Worm (Caenorhabditis elegans): Measurements from ENCODE around the gene C10G8.8.
A peak's percentile ranks its signal among the peaks of the same experiment; 100 is the strongest.

C10G8.8 gene

DNA sequence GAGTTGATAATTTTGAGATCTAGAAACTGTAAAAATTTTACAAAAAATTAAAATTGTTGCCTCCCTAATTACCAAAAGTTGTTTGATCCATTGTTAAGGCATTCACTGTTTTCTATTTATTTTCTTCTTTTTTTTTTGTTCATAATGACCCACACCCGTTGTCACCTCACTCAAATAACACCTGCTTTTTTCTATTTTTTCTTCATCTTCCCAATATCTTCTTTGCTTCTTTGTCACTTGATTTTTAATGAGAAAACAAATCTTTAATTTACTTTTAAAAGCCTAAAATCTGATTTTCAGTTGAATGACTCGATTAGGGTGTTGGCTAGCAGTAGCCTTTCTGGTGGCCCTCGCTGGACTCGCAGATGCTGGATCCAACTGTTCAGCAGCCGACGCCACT is 24.8 kb downstream of the C10G8.8 start, which contains the start of gene ncx-2:
Gene ncx-2 (plus strand): TSS at position 301 of the 400 bp plus-strand sequence.
- TF ChIP-seq ham-2 (GFP tag; optimal IDR thresholded peaks at IDR 0.05) (no peak), elt-3 (tag; optimal IDR thresholded peaks at IDR 0.05) (no peak), mab-5 (tag; optimal IDR thresholded peaks at IDR 0.05) (no peak), unc-62 (GFP tag; optimal IDR thresholded peaks at IDR 0.05) (no peak), flh-1 (GFP tag; optimal IDR thresholded peaks at IDR 0.05) (no peak), sem-2 (GFP tag; optimal IDR thresholded peaks at IDR 0.05) (no peak)

DNA sequence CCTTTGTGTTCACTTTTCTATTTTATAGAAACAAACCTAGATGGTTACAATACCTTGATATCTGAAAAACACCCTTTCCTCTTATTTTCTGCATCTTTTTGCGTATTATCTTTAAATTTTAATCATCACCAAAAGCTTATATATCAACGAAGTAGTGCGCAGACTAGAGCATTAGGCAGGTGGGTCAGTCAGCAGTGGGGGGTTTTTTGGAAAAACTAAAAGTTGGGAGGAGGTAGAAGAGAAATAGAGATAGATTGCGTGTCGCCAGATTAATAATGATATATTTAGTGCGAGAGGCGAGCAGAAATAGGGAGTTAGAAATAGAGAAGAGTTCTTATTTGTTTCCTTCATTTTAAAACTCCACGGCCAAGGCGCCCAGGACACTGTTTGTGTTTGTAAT is 27.0 kb downstream of the C10G8.8 start:
- TF ChIP-seq nhr-12 (tag; optimal IDR thresholded peaks at IDR 0.05) (no peak), sem-2 (GFP tag; optimal IDR thresholded peaks at IDR 0.05) (no peak), sptf-1 (tag; optimal IDR thresholded peaks at IDR 0.05) (no peak), lsy-2 (tag; optimal IDR thresholded peaks at IDR 0.05) (no peak), nhr-28 (tag; optimal IDR thresholded peaks at IDR 0.05) (no peak), ceh-43 (GFP tag; optimal IDR thresholded peaks at IDR 0.05) (no peak), tbx-8 (GFP tag; optimal IDR thresholded peaks at IDR 0.05) (no peak), mep-1 (tag; optimal IDR thresholded peaks at IDR 0.05) (no peak), ham-2 (GFP tag; optimal IDR thresholded peaks at IDR 0.05) (no peak), zip-8 (tag; optimal IDR thresholded peaks at IDR 0.05) (no peak), bed-3 (GFP tag; optimal IDR thresholded peaks at IDR 0.05) (no peak), M03D4.4 (tag; optimal IDR thresholded peaks at IDR 0.05) (no peak), snpc-4 (tag; optimal IDR thresholded peaks at IDR 0.05) (no peak), unc-120 (tag; optimal IDR thresholded peaks at IDR 0.05; ENCODE audit: poor library complexity, severe bottlenecking) (no peak), ztf-11 (tag; optimal IDR thresholded peaks at IDR 0.05) (no peak), nhr-2 (tag; optimal IDR thresholded peaks at IDR 0.05) (no peak), flh-1 (GFP tag; optimal IDR thresholded peaks at IDR 0.05) (no peak), pha-4 (tag; optimal IDR thresholded peaks at IDR 0.05) (no peak), elt-1 (tag; optimal IDR thresholded peaks at IDR 0.05; ENCODE audit: borderline replicate concordance, insufficient read depth) (no peak)

DNA sequence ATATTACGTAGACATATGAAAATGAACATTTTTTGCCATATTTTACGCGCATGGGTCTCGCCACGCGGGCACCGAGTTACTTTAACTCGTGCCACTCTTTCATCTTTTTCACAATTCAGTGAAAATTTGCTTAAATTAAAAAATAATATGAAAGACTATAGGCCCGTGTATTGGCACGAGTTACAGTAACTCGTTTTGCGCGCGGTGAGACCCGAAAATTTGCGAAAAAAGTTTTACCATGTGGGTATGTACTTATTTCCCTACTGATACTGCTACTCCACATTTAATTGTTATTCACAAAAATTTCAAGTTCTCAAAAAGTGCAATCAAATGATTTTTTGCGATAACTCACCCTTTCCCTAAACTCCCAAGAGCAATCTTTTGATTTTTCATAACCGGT is 30.5 kb downstream of the C10G8.8 start:
- TF ChIP-seq ceh-83 (GFP tag; optimal IDR thresholded peaks at IDR 0.05) (no peak), M03D4.4 (tag; optimal IDR thresholded peaks at IDR 0.05) (no peak), lsy-2 (tag; optimal IDR thresholded peaks at IDR 0.05) (no peak), zip-8 (tag; optimal IDR thresholded peaks at IDR 0.05) (no peak), ztf-11 (tag; optimal IDR thresholded peaks at IDR 0.05) (no peak), cnd-1 (tag; optimal IDR thresholded peaks at IDR 0.05) (no peak), sptf-1 (tag; optimal IDR thresholded peaks at IDR 0.05) (no peak), blmp-1 (tag; optimal IDR thresholded peaks at IDR 0.05) (no peak), nhr-28 (tag; optimal IDR thresholded peaks at IDR 0.05) (no peak), ces-1 (GFP tag; optimal IDR thresholded peaks at IDR 0.05) (no peak), nhr-237 (tag; optimal IDR thresholded peaks at IDR 0.05) (no peak), sem-2 (GFP tag; optimal IDR thresholded peaks at IDR 0.05) (no peak), unc-62 (GFP tag; optimal IDR thresholded peaks at IDR 0.05) (no peak), ceh-39 (tag; optimal IDR thresholded peaks at IDR 0.05) (no peak), lin-13 (tag; optimal IDR thresholded peaks at IDR 0.05) (no peak), flh-1 (GFP tag; optimal IDR thresholded peaks at IDR 0.05) (no peak), bed-3 (GFP tag; optimal IDR thresholded peaks at IDR 0.05) (no peak), snpc-4 (tag; optimal IDR thresholded peaks at IDR 0.05) (no peak), elt-1 (tag; optimal IDR thresholded peaks at IDR 0.05; ENCODE audit: borderline replicate concordance, insufficient read depth) (no peak)

ce11 chrV:5295940-5296339 is 32.3 kb downstream of the C10G8.8 start:
- peak; percentile 61 for TF ChIP-seq unc-120 (tag; optimal IDR thresholded peaks at IDR 0.05; ENCODE audit: poor library complexity, severe bottlenecking)
- TF ChIP-seq lin-32 (GFP tag; optimal IDR thresholded peaks at IDR 0.05) = no peak
- TF ChIP-seq nhr-76 (tag; optimal IDR thresholded peaks at IDR 0.05) = no peak
- no peak for TF ChIP-seq lin-13 (tag; optimal IDR thresholded peaks at IDR 0.05)
- TF ChIP-seq ceh-43 (GFP tag; optimal IDR thresholded peaks at IDR 0.05) = no peak
- peak; percentile 84 for TF ChIP-seq hlh-1 (tag; optimal IDR thresholded peaks at IDR 0.05)
- TF ChIP-seq sptf-1 (tag; optimal IDR thresholded peaks at IDR 0.05) = no peak
- TF ChIP-seq mab-5 (tag; optimal IDR thresholded peaks at IDR 0.05) = no peak
- no peak for TF ChIP-seq nhr-237 (tag; optimal IDR thresholded peaks at IDR 0.05)
- no peak for TF ChIP-seq nhr-28 (tag; optimal IDR thresholded peaks at IDR 0.05)
- peak; percentile 80 for TF ChIP-seq unc-62 (GFP tag; optimal IDR thresholded peaks at IDR 0.05)

ce11 chrV:5288676-5289075 is 39.5 kb downstream of the C10G8.8 start:
- TF ChIP-seq ceh-39 (tag; optimal IDR thresholded peaks at IDR 0.05) (no peak), ces-1 (GFP tag; optimal IDR thresholded peaks at IDR 0.05) (peak; percentile 79)

Measured in whole organism, mixed stage, embryonic.